Fruit fly (Drosophila melanogaster) whole organism: ENCODE measurements around the gene synr.

ENCODE experiments used
- CG8478 ChIP-seq: fragments of >200 bp; optimal IDR thresholded peaks from 2 replicates; lab custom pipeline; 2018; ENCODE audit warnings: inconsistent platforms
- Dll ChIP-seq: fragments of >200 bp; optimal IDR thresholded peaks from 2 replicates; lab custom pipeline; 2017
- EcR ChIP-seq, 2 experiments: fragments of >200 bp; optimal IDR thresholded peaks; 2 replicates each; lab custom pipeline; 2017; ENCODE audit warnings: missing biosample characterization in 2 of 2, missing genetic modification characterization in 2 of 2, missing genetic modification reagents in 2 of 2
- pan ChIP-seq: fragments of >200 bp; optimal IDR thresholded peaks from 2 replicates; lab custom pipeline; 2017
- psq ChIP-seq: fragments of >200 bp; optimal IDR thresholded peaks from 2 replicates; lab custom pipeline; 2017
- usp ChIP-seq: fragments of >200 bp; optimal IDR thresholded peaks from 2 replicates; lab custom pipeline; 2017; ENCODE audit warnings: missing biosample characterization, missing genetic modification characterization, mixed read lengths

Gene synr

dm6 chr2L:4915715-4916153 lies 26.8 kb upstream of the synr start:
- TF ChIP-seq usp (GFP tag; lab: Kevin White, UChicago) = no peak
- no peak for TF ChIP-seq EcR (GFP tag; optimal IDR thresholded peaks at IDR 0.05; lab: Kevin White, UChicago)
- TF ChIP-seq CG8478 (lab: Kevin White, UChicago) = no peak
- no peak for TF ChIP-seq Dll (lab: Kevin White, UChicago)
- TF ChIP-seq pan = no peak
- no peak for TF ChIP-seq psq (lab: Kevin White, UChicago)

dm6 chr2L:4916738-4917137 lies 25.8 kb upstream of the synr start:
- TF ChIP-seq psq (lab: Kevin White, UChicago) = no peak
- no peak for TF ChIP-seq CG8478 (lab: Kevin White, UChicago)
- no peak for TF ChIP-seq pan
- no peak for TF ChIP-seq Dll (lab: Kevin White, UChicago)
- no peak for TF ChIP-seq EcR (GFP tag; optimal IDR thresholded peaks at IDR 0.05; lab: Kevin White, UChicago)
- no peak for TF ChIP-seq usp (GFP tag; lab: Kevin White, UChicago)

dm6 chr2L:4928340-4928739 lies 14.2 kb upstream of the synr start:
- TF ChIP-seq CG8478 (lab: Kevin White, UChicago) (no peak), psq (lab: Kevin White, UChicago) (no peak), usp (GFP tag; lab: Kevin White, UChicago) (no peak), Dll (lab: Kevin White, UChicago) (no peak), EcR (GFP tag; optimal IDR thresholded peaks at IDR 0.05; lab: Kevin White, UChicago) (no peak), pan (no peak)

- no peak for TF ChIP-seq Dll (lab: Kevin White, UChicago)
- TF ChIP-seq CG8478 (lab: Kevin White, UChicago) = no peak
- no peak for TF ChIP-seq EcR (GFP tag; optimal IDR thresholded peaks at IDR 0.05; lab: Kevin White, UChicago)
- no peak for TF ChIP-seq usp (GFP tag; lab: Kevin White, UChicago)
- TF ChIP-seq pan = no peak
- TF ChIP-seq psq (lab: Kevin White, UChicago) = no peak
Observed at dm6 chr2L:4930541-4930940, 12.0 kb upstream of the synr start.

dm6 chr2L:4932284-4932683 lies 10.3 kb upstream of the synr start, which contains the start of gene hoe1:
hoe1 (minus strand) TSS chr2L:4932384.
- TF ChIP-seq EcR (GFP tag; optimal IDR thresholded peaks at IDR 0.05; lab: Kevin White, UChicago) (no peak), usp (GFP tag; lab: Kevin White, UChicago) (no peak), CG8478 (lab: Kevin White, UChicago) (no peak), Dll (lab: Kevin White, UChicago) (no peak), pan (no peak), psq (lab: Kevin White, UChicago) (no peak)

- TF ChIP-seq pan = no peak
- no peak for TF ChIP-seq CG8478 (lab: Kevin White, UChicago)
Observed at dm6 chr2L:4936325-4936869, 6.1 kb upstream of the synr start, which contains the start of gene hoe2. hoe2 (minus strand) TSS chr2L:4936450.

dm6 chr2L:4937060-4937459 lies 5.5 kb upstream of the synr start, which contains the start of gene Sgs1:
Sgs1 (plus strand) TSS chr2L:4937409.
- TF ChIP-seq CG8478 (lab: Kevin White, UChicago) = no peak
- TF ChIP-seq pan = no peak
- no peak for TF ChIP-seq psq (lab: Kevin White, UChicago)
- TF ChIP-seq EcR (GFP tag; optimal IDR thresholded peaks at IDR 0.05; lab: Kevin White, UChicago) = no peak
- TF ChIP-seq usp (GFP tag; lab: Kevin White, UChicago) = no peak
- no peak for TF ChIP-seq Dll (lab: Kevin White, UChicago)

DNA sequence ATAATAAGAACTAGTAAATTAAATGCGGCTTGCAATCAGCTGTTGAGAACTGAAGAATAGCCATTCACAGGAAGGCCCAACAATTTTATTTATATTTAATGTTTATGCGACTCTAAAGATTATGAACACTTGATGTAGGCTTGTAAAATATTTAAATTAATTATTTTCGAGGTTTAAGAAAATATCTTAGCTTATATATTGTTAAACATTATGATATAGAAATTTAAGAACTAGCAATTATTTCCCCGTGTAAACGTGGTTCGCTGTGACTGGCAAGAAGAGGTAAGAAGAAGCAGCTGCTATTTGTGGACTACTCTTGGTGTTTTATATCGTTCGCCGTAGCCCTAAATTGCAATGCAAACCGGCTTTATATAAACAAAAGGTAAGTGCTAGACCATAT lies 2.8 kb downstream of the synr start, which contains the start of the genes mRpL24 and betaggt-I:
Gene mRpL24 (minus strand): TSS at position 62 of the 400 bp plus-strand sequence.
Gene betaggt-I (plus strand): TSS at position 280 of the 400 bp plus-strand sequence.
- TF ChIP-seq psq (lab: Kevin White, UChicago) (no peak), Dll (lab: Kevin White, UChicago) (no peak), EcR (GFP tag; optimal IDR thresholded peaks at IDR 0.05; lab: Kevin White, UChicago) (no peak)

DNA sequence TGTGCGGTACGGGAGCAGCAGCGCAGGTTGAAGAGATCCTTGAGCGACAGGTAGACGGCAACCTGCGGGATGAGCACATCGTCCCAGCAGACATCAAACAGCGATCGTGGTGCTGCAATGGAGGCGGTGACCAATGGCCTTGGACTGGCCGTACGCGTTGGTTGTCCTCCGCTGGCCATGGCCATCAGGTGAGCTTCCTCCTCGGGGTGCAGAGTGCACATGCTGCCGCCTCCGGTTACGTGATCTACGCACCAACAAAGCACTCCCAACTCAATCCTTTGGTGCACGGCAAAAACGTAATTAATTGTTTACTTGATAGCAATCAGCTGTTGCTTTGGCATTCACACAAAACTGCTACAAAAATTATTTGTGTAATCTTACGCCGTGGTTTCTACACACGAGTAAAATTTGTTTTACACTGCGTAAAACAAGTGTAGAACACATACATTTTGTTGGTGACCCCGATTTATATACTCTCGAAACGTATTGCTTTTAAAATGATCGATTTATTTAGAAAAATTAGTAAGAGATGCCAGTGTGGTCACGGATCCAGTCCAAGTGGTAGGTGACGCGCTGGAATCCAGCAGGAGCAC lies 7.0 kb downstream of the synr start, which contains the start of gene jet:
Gene jet (minus strand): TSS at position 332 of the 593 bp plus-strand sequence.
- TF ChIP-seq usp (GFP tag; lab: Kevin White, UChicago) = no peak
- TF ChIP-seq psq (lab: Kevin White, UChicago) = no peak
- TF ChIP-seq pan = no peak
- TF ChIP-seq EcR (GFP tag; optimal IDR thresholded peaks at IDR 0.05; lab: Kevin White, UChicago) = no peak
- no peak for TF ChIP-seq Dll (lab: Kevin White, UChicago)
- no peak for TF ChIP-seq CG8478 (lab: Kevin White, UChicago)

DNA sequence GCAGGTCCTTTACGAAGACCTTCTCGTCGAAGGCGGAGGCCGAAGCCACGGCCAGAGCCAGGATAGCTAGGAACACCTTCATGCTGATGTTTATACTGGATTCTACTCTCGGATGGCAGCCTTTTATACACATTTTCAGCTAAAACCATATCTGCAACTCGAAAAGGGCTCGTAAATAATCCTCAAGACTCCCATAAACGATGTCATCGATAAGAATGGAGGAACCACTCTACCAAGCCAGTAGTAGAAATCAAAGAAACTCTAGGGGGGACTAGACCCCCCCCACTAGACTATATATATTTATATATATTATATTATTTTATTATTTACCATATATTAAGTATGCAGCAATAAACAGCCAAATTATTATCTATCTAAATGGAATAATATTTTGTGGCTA lies 8.1 kb downstream of the synr start, which contains the start of gene Jon25Biii:
Gene Jon25Biii (minus strand): TSS at position 101 of the 400 bp plus-strand sequence.
- no peak for TF ChIP-seq usp (GFP tag; lab: Kevin White, UChicago)
- no peak for TF ChIP-seq CG8478 (lab: Kevin White, UChicago)
- TF ChIP-seq psq (lab: Kevin White, UChicago) = no peak
- TF ChIP-seq Dll (lab: Kevin White, UChicago) = no peak
- no peak for TF ChIP-seq pan
- no peak for TF ChIP-seq EcR (GFP tag; optimal IDR thresholded peaks at IDR 0.05; lab: Kevin White, UChicago)

DNA sequence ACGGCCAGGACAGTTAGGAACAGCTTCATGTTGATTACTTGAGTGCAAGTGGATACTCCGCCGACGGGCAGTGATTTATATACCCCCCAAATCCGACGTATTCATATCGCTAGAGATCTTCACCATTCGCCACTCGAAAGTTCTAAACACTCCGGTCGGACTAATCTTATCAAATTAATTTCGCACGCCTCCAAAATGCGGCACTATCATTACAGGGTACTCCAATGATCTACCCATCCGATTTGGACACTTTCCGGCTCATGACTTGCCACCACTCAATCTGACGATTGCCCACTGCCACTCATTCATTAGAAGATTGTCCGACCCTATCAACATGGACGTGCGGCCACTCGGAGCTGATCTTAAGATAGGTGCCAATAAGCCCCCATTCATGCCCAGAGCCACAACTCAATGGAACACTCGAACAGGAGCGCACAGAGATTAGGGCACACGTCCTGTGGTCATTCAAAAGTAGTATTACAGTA lies 10.6 kb downstream of the synr start, which contains the start of gene Jon25Bii:
Gene Jon25Bii (minus strand): TSS at position 51 of the 485 bp plus-strand sequence.
- TF ChIP-seq Dll (lab: Kevin White, UChicago) (no peak), CG8478 (lab: Kevin White, UChicago) (no peak), usp (GFP tag; lab: Kevin White, UChicago) (no peak), EcR (GFP tag; optimal IDR thresholded peaks at IDR 0.05; lab: Kevin White, UChicago) (no peak), psq (lab: Kevin White, UChicago) (no peak), pan (no peak)
